Worm (Caenorhabditis elegans) whole organism, young adult: ENCODE results near the gene pik-1.

ENCODE experiments used
- B0019.2 ChIP-seq: fragments of 200-800 bp; sonication (Bioruptor generic); conservative IDR thresholded peaks from 2 replicates; pipeline ENCODE4 v1.3.6; 2022; ENCODE audit warnings: missing genetic modification reagents, missing genetic modification characterization, missing compliant biosample characterization
- B0035.1 ChIP-seq: sonication (generic microtip); optimal IDR thresholded peaks from 2 replicates; lab custom pipeline; 2016; ENCODE audit warnings: missing genetic modification characterization, mild to moderate bottlenecking, missing compliant biosample characterization, missing genotype, missing genetic modification reagents
- B0261.1 ChIP-seq: sonication (generic microtip); optimal IDR thresholded peaks from 2 replicates; lab custom pipeline; 2016; ENCODE audit warnings: mild to moderate bottlenecking, missing genetic modification characterization, moderate library complexity, missing compliant biosample characterization
- F33H1.4 ChIP-seq: fragments of 200-800 bp; sonication (Bioruptor generic); IDR thresholded peaks from 2 replicates; pipeline ENCODE4 v1.3.6; 2022; ENCODE audit warnings: missing genetic modification reagents, missing genetic modification characterization, missing compliant biosample characterization
- F37B4.10 ChIP-seq: fragments of 200-800 bp; sonication (Bioruptor generic); IDR thresholded peaks from 2 replicates; pipeline ENCODE4 v1.3.6; 2022; ENCODE audit warnings: missing genetic modification characterization, missing compliant biosample characterization
- F57A8.1 ChIP-seq: fragments of 200-800 bp; sonication (Bioruptor generic); optimal IDR thresholded peaks from 2 replicates; lab custom pipeline; 2018; ENCODE audit warnings: mild to moderate bottlenecking, missing genetic modification characterization, moderate library complexity, missing compliant biosample characterization
- T07F8.4 ChIP-seq: sonication (generic microtip); optimal IDR thresholded peaks from 2 replicates; lab custom pipeline; 2016; ENCODE audit warnings: mild to moderate bottlenecking, missing genetic modification characterization, moderate library complexity, missing compliant biosample characterization
- T26A5.8 ChIP-seq: sonication (generic microtip); optimal IDR thresholded peaks from 2 replicates; lab custom pipeline; 2016; ENCODE audit warnings: missing genetic modification characterization, missing compliant biosample characterization
- Y53F4B.3 ChIP-seq: fragments of 200-800 bp; sonication (Bioruptor generic); IDR thresholded peaks from 2 replicates; pipeline ENCODE4 v1.3.6; 2022; ENCODE audit warnings: missing genetic modification reagents, missing genetic modification characterization, missing compliant biosample characterization
- Y79H2A.3 ChIP-seq: fragments of 200-800 bp; sonication (Bioruptor generic); conservative IDR thresholded peaks from 2 replicates; pipeline ENCODE4 v1.3.6; 2022; ENCODE audit warnings: missing genetic modification reagents, missing genetic modification characterization, missing compliant biosample characterization
- akir-1 ChIP-seq: fragments of 200-800 bp; sonication (Bioruptor generic); optimal IDR thresholded peaks from 2 replicates; lab custom pipeline; 2018; ENCODE audit warnings: mild to moderate bottlenecking, missing genetic modification characterization, moderate library complexity, missing compliant biosample characterization
- aptf-2 ChIP-seq: fragments of 200-800 bp; sonication (Bioruptor generic); conservative IDR thresholded peaks from 2 replicates; pipeline ENCODE4 v1.3.6; 2022; ENCODE audit warnings: missing genetic modification reagents, missing genetic modification characterization, missing compliant biosample characterization
- atf-7 ChIP-seq: sonication (generic microtip); optimal IDR thresholded peaks from 2 replicates; lab custom pipeline; 2017; ENCODE audit warnings: mild to moderate bottlenecking, missing genetic modification characterization, missing compliant biosample characterization
- attf-5 ChIP-seq: fragments of 200-800 bp; sonication (Bioruptor generic); optimal IDR thresholded peaks from 2 replicates; lab custom pipeline; 2018; ENCODE audit warnings: mild to moderate bottlenecking, missing genetic modification characterization, missing compliant biosample characterization
- cebp-2 ChIP-seq: fragments of 200-800 bp; sonication (Bioruptor generic); IDR thresholded peaks from 2 replicates; pipeline ENCODE4 v1.3.6; 2022; ENCODE audit warnings: missing genetic modification characterization, missing compliant biosample characterization
- ceh-27 ChIP-seq: fragments of 200-800 bp; sonication (Bioruptor generic); optimal IDR thresholded peaks from 2 replicates; lab custom pipeline; 2018; ENCODE audit warnings: mild to moderate bottlenecking, missing genetic modification characterization, moderate library complexity, missing compliant biosample characterization
- ceh-40 ChIP-seq: fragments of 200-800 bp; sonication (Bioruptor generic); IDR thresholded peaks from 2 replicates; pipeline ENCODE4 v1.3.6; 2022; ENCODE audit warnings: missing genetic modification characterization, missing compliant biosample characterization
- ceh-58 ChIP-seq: fragments of 200-800 bp; sonication (Bioruptor generic); IDR thresholded peaks from 2 replicates; pipeline ENCODE4 v1.3.6; 2022; ENCODE audit warnings: missing genetic modification characterization, missing compliant biosample characterization
- ceh-79 ChIP-seq: sonication (generic microtip); optimal IDR thresholded peaks from 2 replicates; lab custom pipeline; 2017; ENCODE audit warnings: mild to moderate bottlenecking, missing genetic modification characterization, missing compliant biosample characterization
- ceh-91 ChIP-seq: fragments of 200-800 bp; sonication (Bioruptor generic); IDR thresholded peaks from 2 replicates; pipeline ENCODE4 v1.3.6; 2022; ENCODE audit warnings: missing genetic modification reagents, missing genetic modification characterization, missing compliant biosample characterization
- die-1 ChIP-seq: sonication (generic microtip); optimal IDR thresholded peaks from 2 replicates; lab custom pipeline; 2016; ENCODE audit warnings: missing genotype, mild to moderate bottlenecking, missing genetic modification characterization, missing compliant biosample characterization
- efl-1 ChIP-seq: fragments of 150-350 bp; optimal IDR thresholded peaks from 2 replicates; lab custom pipeline; 2014; ENCODE audit warnings: missing biosample characterization, missing genetic modification reagents, missing genetic modification characterization
- egrh-3 ChIP-seq: fragments of 200-800 bp; sonication (Bioruptor generic); IDR thresholded peaks from 2 replicates; pipeline ENCODE4 v1.3.6; 2022; ENCODE audit warnings: missing genetic modification reagents, missing genetic modification characterization, missing compliant biosample characterization
- ets-4 ChIP-seq: fragments of 200-800 bp; sonication (Bioruptor generic); optimal IDR thresholded peaks from 2 replicates; lab custom pipeline; 2018; ENCODE audit warnings: mild to moderate bottlenecking, missing genetic modification characterization, missing compliant biosample characterization
- gei-17 ChIP-seq: fragments of 200-800 bp; sonication (Bioruptor generic); optimal IDR thresholded peaks from 2 replicates; lab custom pipeline; 2018; ENCODE audit warnings: mild to moderate bottlenecking, missing genetic modification characterization, missing compliant biosample characterization
- hlh-12 ChIP-seq: sonication (generic microtip); optimal IDR thresholded peaks from 2 replicates; lab custom pipeline; 2016; ENCODE audit warnings: missing genetic modification characterization, missing compliant biosample characterization
- hsf-1 ChIP-seq: fragments of 200-800 bp; sonication (Bioruptor generic); IDR thresholded peaks from 2 replicates; pipeline ENCODE4 v1.3.6; 2022; ENCODE audit warnings: missing genetic modification reagents, missing genetic modification characterization, missing compliant biosample characterization
- lin-35 ChIP-seq, 3 experiments: fragments of 150-350 bp in 2 of 3; sonication (generic microtip) in 1 of 3; optimal IDR thresholded peaks; 2 replicates each; lab custom pipeline; 2014 to 2018; ENCODE audit warnings: missing biosample characterization in 3 of 3, missing genetic modification characterization in 3 of 3, missing genetic modification reagents in 3 of 3
- lin-54 ChIP-seq: fragments of 200-800 bp; sonication (Bioruptor generic); optimal IDR thresholded peaks from 2 replicates; lab custom pipeline; 2018; ENCODE audit warnings: mild to moderate bottlenecking, missing genetic modification characterization, missing compliant biosample characterization
- lsl-1 ChIP-seq: fragments of 200-800 bp; sonication (Bioruptor generic); optimal IDR thresholded peaks from 2 replicates; lab custom pipeline; 2018; ENCODE audit warnings: mild to moderate bottlenecking, missing genetic modification characterization, moderate library complexity, missing compliant biosample characterization
- lsy-27 ChIP-seq: sonication (generic microtip); optimal IDR thresholded peaks from 2 replicates; lab custom pipeline; 2017; ENCODE audit warnings: missing genetic modification characterization, mild to moderate bottlenecking, missing compliant biosample characterization, antibody characterized with exemption, missing genotype, borderline replicate concordance; ENCODE audit not compliant: insufficient read depth
- madf-6 ChIP-seq: fragments of 200-800 bp; sonication (Bioruptor generic); IDR thresholded peaks from 2 replicates; pipeline ENCODE4 v1.3.6; 2022; ENCODE audit warnings: missing genetic modification reagents, missing genetic modification characterization, missing compliant biosample characterization
- madf-8 ChIP-seq: fragments of 200-800 bp; sonication (Bioruptor generic); conservative IDR thresholded peaks from 2 replicates; pipeline ENCODE4 v1.3.6; 2022; ENCODE audit warnings: missing genetic modification reagents, missing genetic modification characterization, missing compliant biosample characterization
- mxl-1 ChIP-seq: sonication (generic microtip); optimal IDR thresholded peaks from 2 replicates; lab custom pipeline; 2016; ENCODE audit warnings: missing genetic modification characterization, missing compliant biosample characterization
- nfya-2 ChIP-seq: fragments of 200-800 bp; sonication (Bioruptor generic); IDR thresholded peaks from 2 replicates; pipeline ENCODE4 v1.3.6; 2022; ENCODE audit warnings: missing genetic modification reagents, missing genetic modification characterization, missing compliant biosample characterization
- pbrm-1 ChIP-seq: fragments of 200-800 bp; sonication (Bioruptor generic); IDR thresholded peaks from 2 replicates; pipeline ENCODE4 v1.3.6; 2022; ENCODE audit warnings: missing genetic modification reagents, missing genetic modification characterization, missing compliant biosample characterization
- rcor-1 ChIP-seq: fragments of 200-800 bp; sonication (Bioruptor generic); IDR thresholded peaks from 2 replicates; pipeline ENCODE4 v1.3.6; 2022; ENCODE audit warnings: missing genetic modification reagents, missing genetic modification characterization, missing compliant biosample characterization
- snpc-1.1 ChIP-seq: sonication (generic microtip); optimal IDR thresholded peaks from 2 replicates; lab custom pipeline; 2017; ENCODE audit warnings: missing genetic modification characterization, mild to moderate bottlenecking, missing compliant biosample characterization, antibody characterized with exemption, moderate library complexity, missing genotype, missing genetic modification reagents; ENCODE audit not compliant: insufficient read depth
- snpc-1.3 ChIP-seq: sonication (generic microtip); optimal IDR thresholded peaks from 2 replicates; lab custom pipeline; 2017; ENCODE audit warnings: missing genetic modification characterization, mild to moderate bottlenecking, missing compliant biosample characterization, antibody characterized with exemption, moderate library complexity, missing genotype, missing genetic modification reagents; ENCODE audit not compliant: insufficient read depth
- snpc-4 ChIP-seq, 5 experiments: fragments of 150-350 bp in 1 of 5; sonication (generic microtip) in 4 of 5; optimal IDR thresholded peaks; 2 replicates each; lab custom pipeline; 2014 to 2018; ENCODE audit warnings: missing genetic modification characterization in 5 of 5, missing biosample characterization in 3 of 5, antibody characterized with exemption in 2 of 5, mild to moderate bottlenecking in 2 of 5, missing compliant biosample characterization in 2 of 5, missing genotype in 2 of 5, moderate library complexity in 2 of 5, missing genetic modification reagents in 1 of 5
- tbp1 ChIP-seq: fragments of 200-800 bp; sonication (Bioruptor generic); optimal IDR thresholded peaks from 2 replicates; lab custom pipeline; 2018; ENCODE audit warnings: mild to moderate bottlenecking, missing genetic modification characterization, missing compliant biosample characterization
- tbx-9 ChIP-seq: sonication (generic microtip); optimal IDR thresholded peaks from 2 replicates; lab custom pipeline; 2016; ENCODE audit warnings: borderline replicate concordance, missing genetic modification characterization, inconsistent platforms, missing compliant biosample characterization
- tlf-1 ChIP-seq: fragments of 200-800 bp; sonication (Bioruptor generic); optimal IDR thresholded peaks from 2 replicates; lab custom pipeline; 2018; ENCODE audit warnings: mild to moderate bottlenecking, missing genetic modification characterization, missing compliant biosample characterization
- xnd-1 ChIP-seq: sonication (generic microtip); optimal IDR thresholded peaks from 2 replicates; lab custom pipeline; 2016; ENCODE audit warnings: missing genotype, missing genetic modification reagents, missing genetic modification characterization, missing compliant biosample characterization
- ztf-25 ChIP-seq: fragments of 200-800 bp; sonication (Bioruptor generic); IDR thresholded peaks from 2 replicates; pipeline ENCODE4 v1.3.6; 2022; ENCODE audit warnings: missing genetic modification reagents, missing genetic modification characterization, missing compliant biosample characterization
- ztf-26 ChIP-seq: sonication (generic microtip); optimal IDR thresholded peaks from 2 replicates; lab custom pipeline; 2017; ENCODE audit warnings: missing genetic modification characterization, missing compliant biosample characterization

pik-1 gene

ce11 chrIV:13398728-13399127 lies 17.1 kb upstream of the pik-1 start, which contains the start of gene Y62E10A.13 (continued):
- TF ChIP-seq lin-54 (peak; percentile 25), F37B4.10 (GFP tag; lab: Robert Waterston, UW) (no peak), madf-8 (GFP tag; lab: Robert Waterston, UW) (no peak), Y79H2A.3 (GFP tag; lab: Robert Waterston, UW) (no peak), ztf-25 (GFP tag; lab: Robert Waterston, UW) (no peak), ceh-40 (GFP tag; lab: Robert Waterston, UW) (no peak), tbp1 (GFP tag; lab: Kevin White, UChicago) (no peak), hlh-12 (tag; lab: Kevin White, UChicago) (no peak), mxl-1 (no peak), lsl-1 (GFP tag; lab: Kevin White, UChicago) (peak; percentile 28), nfya-2 (GFP tag; lab: Robert Waterston, UW) (no peak), atf-7 (peak; percentile 22), ets-4 (GFP tag; lab: Kevin White, UChicago) (no peak), ceh-27 (no peak), die-1 (tag; lab: Kevin White, UChicago) (no peak), tlf-1 (GFP tag; lab: Kevin White, UChicago) (peak; percentile 42), Y53F4B.3 (GFP tag; lab: Robert Waterston, UW) (no peak), lin-35 (GFP tag; optimal IDR thresholded peaks at IDR 0.05; lab: Kevin White, UChicago) (no peak), T26A5.8 (peak; percentile 67), B0019.2 (no peak), gei-17 (no peak), lsy-27 (tag; lab: Kevin White, UChicago) (no peak), xnd-1 (tag; lab: Kevin White, UChicago) (no peak), cebp-2 (peak; percentile 84; the same call in 1 of the 2 replicates), ceh-79 (peak; percentile 39), F33H1.4 (GFP tag; lab: Robert Waterston, UW) (no peak), pbrm-1 (GFP tag; lab: Robert Waterston, UW) (no peak), snpc-1.1 (tag; lab: Kevin White, UChicago) (peak; percentile 14), ceh-58 (GFP tag; lab: Robert Waterston, UW) (no peak), ceh-91 (GFP tag; lab: Robert Waterston, UW) (no peak), T07F8.4 (tag; lab: Kevin White, UChicago) (no peak), F57A8.1 (GFP tag; lab: Kevin White, UChicago) (no peak), akir-1 (GFP tag; lab: Kevin White, UChicago) (no peak), egrh-3 (no peak), aptf-2 (no peak)

- TF ChIP-seq madf-6 (GFP tag; lab: Robert Waterston, UW), result peak; percentile 66
- peak; percentile 81 for TF ChIP-seq lsl-1 (GFP tag; lab: Kevin White, UChicago)
- TF ChIP-seq efl-1 (GFP tag; lab: Kevin White, UChicago), result peak; percentile 64
- peak; percentile 89 for TF ChIP-seq hsf-1 (GFP tag; lab: Robert Waterston, UW)
- TF ChIP-seq ztf-26, result no peak
- no peak for TF ChIP-seq B0261.1 (tag; lab: Kevin White, UChicago)
- TF ChIP-seq ceh-91 (GFP tag; lab: Robert Waterston, UW), result 0 out of 2 replicates have a peak, but pooled peaks have one; percentile 32
- TF ChIP-seq rcor-1 (GFP tag; lab: Robert Waterston, UW), result no peak
- no peak for TF ChIP-seq B0035.1 (tag; lab: Kevin White, UChicago)
- TF ChIP-seq attf-5 (GFP tag; lab: Kevin White, UChicago), result no peak
- TF ChIP-seq snpc-1.3 (tag; lab: Kevin White, UChicago), result peak; percentile 17
- TF ChIP-seq tbx-9 (tag; lab: Kevin White, UChicago), result no peak
- no peak for TF ChIP-seq lin-54
- no peak for TF ChIP-seq snpc-4 (GFP tag; optimal IDR thresholded peaks at IDR 0.05; lab: Kevin White, UChicago)
- peak in 1 of 4 experiments; percentile 36 for TF ChIP-seq snpc-4 (tag; optimal IDR thresholded peaks at IDR 0.05; lab: Kevin White, UChicago)
- peak; percentile 59 for TF ChIP-seq F33H1.4 (GFP tag; lab: Robert Waterston, UW)
Measured at ce11 chrIV:13400456-13401364, 15.1 kb upstream of the pik-1 start, which contains the start of the genes memi-2 and cyp-31A5. Gene memi-2 (minus strand): TSS chrIV:13400506. Gene cyp-31A5 (plus strand): TSS chrIV:13401289.
